Worm (Caenorhabditis elegans): ENCODE data around the gene hmg-4.

ce11 chrIII:7347049-7347448, 34.3 kb downstream of the hmg-4 start, which contains the start of gene F08F8.7:
- TF ChIP-seq nhr-12 (tag; optimal IDR thresholded peaks at IDR 0.05), result no peak
- no peak for TF ChIP-seq sem-2 (GFP tag; optimal IDR thresholded peaks at IDR 0.05)
- TF ChIP-seq bed-3 (GFP tag; optimal IDR thresholded peaks at IDR 0.05), result no peak
- TF ChIP-seq ces-1 (GFP tag; optimal IDR thresholded peaks at IDR 0.05), result no peak
- no peak for TF ChIP-seq unc-39 (tag; optimal IDR thresholded peaks at IDR 0.05)

Data from whole organism, mixed stage, embryonic.